Worm (Caenorhabditis elegans) whole organism, mixed stage, embryonic: ENCODE measurements around the gene hacl-1.

Experiments
- M03D4.4 ChIP-seq: sonication (generic microtip); optimal IDR thresholded peaks from 2 replicates; lab custom pipeline; 2017; ENCODE audit warnings: mild to moderate bottlenecking, missing genetic modification characterization, missing compliant biosample characterization
- bed-3 ChIP-seq: fragments of 200-800 bp; sonication (Bioruptor generic); optimal IDR thresholded peaks from 3 replicates; lab custom pipeline; 2018; ENCODE audit warnings: mild to moderate bottlenecking, missing genetic modification characterization, moderate library complexity, missing compliant biosample characterization
- blmp-1 ChIP-seq: fragments of 150-350 bp; optimal IDR thresholded peaks from 2 replicates; lab custom pipeline; 2014; ENCODE audit warnings: missing biosample characterization, missing genetic modification characterization
- ceh-39 ChIP-seq: fragments of 150-350 bp; optimal IDR thresholded peaks from 2 replicates; lab custom pipeline; 2014; ENCODE audit warnings: missing biosample characterization, missing genetic modification characterization
- ceh-43 ChIP-seq: fragments of 200-800 bp; sonication (Bioruptor generic); optimal IDR thresholded peaks from 2 replicates; lab custom pipeline; 2018; ENCODE audit warnings: mild to moderate bottlenecking, missing genetic modification characterization, moderate library complexity, missing compliant biosample characterization
- ceh-83 ChIP-seq: fragments of 200-800 bp; sonication (Bioruptor generic); optimal IDR thresholded peaks from 2 replicates; lab custom pipeline; 2018; ENCODE audit warnings: mild to moderate bottlenecking, missing genetic modification characterization, missing compliant biosample characterization
- cnd-1 ChIP-seq: fragments of 200-800 bp; sonication (Bioruptor generic); optimal IDR thresholded peaks from 2 replicates; lab custom pipeline; 2018; ENCODE audit warnings: mild to moderate bottlenecking, missing genetic modification characterization, missing compliant biosample characterization
- drap-1 ChIP-seq: fragments of 200-800 bp; sonication (Bioruptor generic); optimal IDR thresholded peaks from 3 replicates; lab custom pipeline; 2018; ENCODE audit warnings: mild to moderate bottlenecking, missing genetic modification characterization, missing compliant biosample characterization
- elt-1 ChIP-seq: sonication (generic microtip); optimal IDR thresholded peaks from 2 replicates; lab custom pipeline; 2017; ENCODE audit warnings: missing genetic modification characterization, mild to moderate bottlenecking, missing compliant biosample characterization, antibody characterized with exemption, moderate library complexity, borderline replicate concordance; ENCODE audit not compliant: insufficient read depth
- elt-3 ChIP-seq: fragments of 150-350 bp; optimal IDR thresholded peaks from 2 replicates; lab custom pipeline; 2014; ENCODE audit warnings: missing biosample characterization, missing genetic modification characterization
- flh-1 ChIP-seq: fragments of 200-800 bp; sonication (Bioruptor generic); optimal IDR thresholded peaks from 2 replicates; lab custom pipeline; 2018; ENCODE audit warnings: mild to moderate bottlenecking, missing genetic modification characterization, moderate library complexity, missing compliant biosample characterization
- ham-2 ChIP-seq: fragments of 200-800 bp; sonication (Bioruptor generic); optimal IDR thresholded peaks from 2 replicates; lab custom pipeline; 2018; ENCODE audit warnings: mild to moderate bottlenecking, missing genetic modification characterization, missing compliant biosample characterization
- hlh-1 ChIP-seq: fragments of 150-350 bp; optimal IDR thresholded peaks from 2 replicates; lab custom pipeline; 2014; ENCODE audit warnings: missing biosample characterization, missing genetic modification reagents, missing genetic modification characterization
- lin-13 ChIP-seq: fragments of 150-350 bp; optimal IDR thresholded peaks from 2 replicates; lab custom pipeline; 2014; ENCODE audit warnings: missing biosample characterization, missing genetic modification characterization
- lin-32 ChIP-seq: fragments of 200-800 bp; sonication (Bioruptor generic); optimal IDR thresholded peaks from 2 replicates; lab custom pipeline; 2018; ENCODE audit warnings: mild to moderate bottlenecking, missing genetic modification characterization, missing compliant biosample characterization
- lsy-2 ChIP-seq: fragments of 150-350 bp; optimal IDR thresholded peaks from 2 replicates; lab custom pipeline; 2014; ENCODE audit warnings: missing biosample characterization, missing genetic modification characterization
- mab-5 ChIP-seq: fragments of 150-350 bp; optimal IDR thresholded peaks from 2 replicates; lab custom pipeline; 2014; ENCODE audit warnings: missing biosample characterization, missing genetic modification characterization
- mep-1 ChIP-seq: fragments of 150-350 bp; optimal IDR thresholded peaks from 2 replicates; lab custom pipeline; 2017; ENCODE audit warnings: missing biosample characterization, missing genetic modification reagents, missing genetic modification characterization, inconsistent platforms
- mls-2 ChIP-seq: sonication (generic microtip); optimal IDR thresholded peaks from 2 replicates; lab custom pipeline; 2016; ENCODE audit warnings: mild to moderate bottlenecking, missing genetic modification characterization, moderate library complexity, missing compliant biosample characterization
- nhr-12 ChIP-seq: fragments of 150-350 bp; optimal IDR thresholded peaks from 2 replicates; lab custom pipeline; 2014; ENCODE audit warnings: missing biosample characterization, missing genetic modification characterization
- nhr-2 ChIP-seq: fragments of 150-350 bp; optimal IDR thresholded peaks from 2 replicates; lab custom pipeline; 2014; ENCODE audit warnings: missing biosample characterization, missing genetic modification characterization
- nhr-237 ChIP-seq: fragments of 150-350 bp; optimal IDR thresholded peaks from 2 replicates; lab custom pipeline; 2014; ENCODE audit warnings: missing biosample characterization, missing genetic modification characterization
- nhr-28 ChIP-seq: fragments of 150-350 bp; optimal IDR thresholded peaks from 2 replicates; lab custom pipeline; 2014; ENCODE audit warnings: missing biosample characterization, missing genetic modification characterization
- nhr-76 ChIP-seq: sonication (generic microtip); optimal IDR thresholded peaks from 2 replicates; lab custom pipeline; 2017; ENCODE audit warnings: missing biosample characterization, missing genetic modification characterization
- pha-4 ChIP-seq: fragments of 150-350 bp; optimal IDR thresholded peaks from 2 replicates; lab custom pipeline; 2018; ENCODE audit warnings: missing biosample characterization, missing genetic modification reagents, missing genetic modification characterization
- sem-2 ChIP-seq: fragments of 200-800 bp; sonication (Bioruptor generic); optimal IDR thresholded peaks from 2 replicates; lab custom pipeline; 2018; ENCODE audit warnings: mild to moderate bottlenecking, missing genetic modification characterization, missing compliant biosample characterization
- snpc-4 ChIP-seq: fragments of 150-350 bp; optimal IDR thresholded peaks from 2 replicates; lab custom pipeline; 2014; ENCODE audit warnings: missing biosample characterization, missing genetic modification characterization
- sptf-1 ChIP-seq: sonication (generic microtip); optimal IDR thresholded peaks from 2 replicates; lab custom pipeline; 2017; ENCODE audit warnings: mild to moderate bottlenecking, missing genetic modification characterization, moderate library complexity, missing compliant biosample characterization
- tbx-8 ChIP-seq: fragments of 200-800 bp; sonication (Bioruptor generic); optimal IDR thresholded peaks from 2 replicates; lab custom pipeline; 2018; ENCODE audit warnings: mild to moderate bottlenecking, missing genetic modification characterization, moderate library complexity, missing compliant biosample characterization
- unc-120 ChIP-seq: sonication (generic microtip); optimal IDR thresholded peaks from 2 replicates; lab custom pipeline; 2017; ENCODE audit warnings: missing genetic modification characterization, missing compliant biosample characterization; ENCODE audit not compliant: poor library complexity, severe bottlenecking
- unc-39 ChIP-seq: fragments of 150-350 bp; optimal IDR thresholded peaks from 2 replicates; lab custom pipeline; 2014; ENCODE audit warnings: missing biosample characterization, missing genetic modification characterization
- unc-62 ChIP-seq: fragments of 150-350 bp; optimal IDR thresholded peaks from 2 replicates; lab custom pipeline; 2014; ENCODE audit warnings: missing biosample characterization, missing genetic modification reagents, missing genetic modification characterization
- zip-8 ChIP-seq: fragments of 150-350 bp; optimal IDR thresholded peaks from 2 replicates; lab custom pipeline; 2014; ENCODE audit warnings: missing biosample characterization, missing genetic modification characterization
- ztf-11 ChIP-seq: fragments of 150-350 bp; optimal IDR thresholded peaks from 2 replicates; lab custom pipeline; 2014; ENCODE audit warnings: missing biosample characterization, missing genetic modification characterization

hacl-1 gene

ce11 chrII:11487999-11488398 is 4.8 kb downstream of the hacl-1 start, which contains the start of gene B0334.13:
B0334.13 (plus strand) TSS chrII:11488299.
- TF ChIP-seq mab-5 (tag; lab: Kevin White, UChicago) (no peak), sptf-1 (tag; lab: Kevin White, UChicago) (no peak), lin-32 (GFP tag; lab: Kevin White, UChicago) (no peak), nhr-76 (tag; lab: Kevin White, UChicago) (no peak), bed-3 (GFP tag; lab: Kevin White, UChicago) (no peak), lsy-2 (tag; lab: Kevin White, UChicago) (no peak), elt-3 (tag; lab: Kevin White, UChicago) (no peak), cnd-1 (tag; lab: Kevin White, UChicago) (no peak), hlh-1 (tag; lab: Kevin White, UChicago) (no peak), ceh-43 (GFP tag; lab: Kevin White, UChicago) (no peak), nhr-2 (tag; lab: Kevin White, UChicago) (no peak), snpc-4 (tag; lab: Kevin White, UChicago) (no peak), ceh-83 (GFP tag; lab: Kevin White, UChicago) (no peak), ceh-39 (tag; lab: Kevin White, UChicago) (no peak), nhr-28 (tag; lab: Kevin White, UChicago) (no peak), zip-8 (tag; lab: Kevin White, UChicago) (no peak), mep-1 (tag; lab: Kevin White, UChicago) (no peak), blmp-1 (tag; lab: Kevin White, UChicago) (no peak)
- TF ChIP-seq, all 35 proteins: peak for 0

DNA sequence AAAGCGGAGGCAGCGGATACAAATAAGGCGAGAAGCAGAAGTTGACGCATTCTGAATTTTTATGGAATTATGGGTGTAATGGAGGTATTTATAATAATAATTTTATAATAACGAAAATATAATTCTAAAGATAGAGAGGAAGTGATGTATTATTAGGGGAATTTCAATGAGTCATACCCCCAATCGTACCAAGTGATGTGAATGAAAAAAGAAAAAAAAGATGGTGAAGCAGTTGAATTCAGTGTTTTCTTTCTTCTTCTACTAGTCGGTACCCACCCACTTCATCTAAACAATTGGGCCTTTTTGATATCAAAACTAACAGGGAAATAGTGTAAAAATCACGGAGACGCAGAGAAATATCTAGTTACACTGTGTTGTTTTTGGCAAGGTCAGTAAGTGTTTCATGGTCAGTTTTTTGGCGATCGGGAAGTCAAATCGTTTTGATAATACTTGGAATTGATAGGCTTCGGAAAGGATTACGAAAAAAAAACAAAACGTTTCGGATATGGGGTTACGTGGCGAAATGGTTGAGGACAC is 6.0 kb downstream of the hacl-1 start, which contains the start of gene ttr-18:
TSS of gene ttr-18 (minus strand) at position 51 of the 537 bp plus-strand sequence.
- TF ChIP-seq nhr-2 (tag; lab: Kevin White, UChicago): no peak
- no peak for TF ChIP-seq nhr-76 (tag; lab: Kevin White, UChicago)
- TF ChIP-seq lin-13 (tag; lab: Kevin White, UChicago): no peak
- TF ChIP-seq ham-2 (GFP tag; lab: Kevin White, UChicago): no peak
- no peak for TF ChIP-seq bed-3 (GFP tag; lab: Kevin White, UChicago)
- TF ChIP-seq mls-2 (tag; lab: Kevin White, UChicago): no peak
- no peak for TF ChIP-seq pha-4 (tag; lab: Kevin White, UChicago)
- TF ChIP-seq unc-120 (tag; lab: Kevin White, UChicago): no peak
- TF ChIP-seq drap-1 (GFP tag; lab: Kevin White, UChicago): no peak
- TF ChIP-seq zip-8 (tag; lab: Kevin White, UChicago): no peak
- no peak for TF ChIP-seq unc-62
- TF ChIP-seq unc-39 (tag; lab: Kevin White, UChicago): no peak
- TF ChIP-seq M03D4.4 (tag; lab: Kevin White, UChicago): no peak

DNA sequence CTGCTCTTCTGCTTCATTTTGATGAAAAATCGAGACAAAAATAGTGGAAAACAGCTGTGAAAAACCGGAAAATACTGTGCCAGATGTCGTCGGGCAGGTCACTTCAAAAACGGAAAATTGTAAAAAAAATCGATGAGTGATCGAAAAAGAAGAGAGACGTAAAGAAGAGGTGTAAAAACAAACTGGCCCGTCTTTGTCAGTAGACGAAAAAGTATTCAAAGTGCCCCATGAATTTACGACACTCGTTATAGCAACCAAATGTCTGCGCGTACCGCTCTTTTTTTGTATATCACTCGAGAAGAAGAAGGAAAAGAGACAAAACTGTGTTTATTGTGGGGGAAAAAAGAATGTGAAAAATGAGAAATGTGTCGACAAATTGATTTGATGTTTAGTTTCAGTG is 7.6 kb downstream of the hacl-1 start, which contains the start of gene twk-5:
TSS of gene twk-5 (minus strand) at position 101 of the 400 bp plus-strand sequence.
- TF ChIP-seq unc-39 (tag; lab: Kevin White, UChicago): no peak
- TF ChIP-seq lin-32 (GFP tag; lab: Kevin White, UChicago): no peak
- TF ChIP-seq ceh-83 (GFP tag; lab: Kevin White, UChicago): no peak
- no peak for TF ChIP-seq sem-2 (GFP tag; lab: Kevin White, UChicago)
- TF ChIP-seq flh-1 (GFP tag; lab: Kevin White, UChicago): no peak
- no peak for TF ChIP-seq elt-1 (tag; lab: Kevin White, UChicago)
- no peak for TF ChIP-seq lsy-2 (tag; lab: Kevin White, UChicago)
- no peak for TF ChIP-seq tbx-8 (GFP tag; lab: Kevin White, UChicago)
- no peak for TF ChIP-seq cnd-1 (tag; lab: Kevin White, UChicago)
- no peak for TF ChIP-seq ztf-11 (tag; lab: Kevin White, UChicago)
- no peak for TF ChIP-seq bed-3 (GFP tag; lab: Kevin White, UChicago)
- no peak for TF ChIP-seq nhr-237 (tag; lab: Kevin White, UChicago)
- TF ChIP-seq nhr-12 (tag; lab: Kevin White, UChicago): no peak
- no peak for TF ChIP-seq nhr-76 (tag; lab: Kevin White, UChicago)
